Worm (Caenorhabditis elegans): ENCODE results near the gene srw-69.

srw-69 gene

DNA sequence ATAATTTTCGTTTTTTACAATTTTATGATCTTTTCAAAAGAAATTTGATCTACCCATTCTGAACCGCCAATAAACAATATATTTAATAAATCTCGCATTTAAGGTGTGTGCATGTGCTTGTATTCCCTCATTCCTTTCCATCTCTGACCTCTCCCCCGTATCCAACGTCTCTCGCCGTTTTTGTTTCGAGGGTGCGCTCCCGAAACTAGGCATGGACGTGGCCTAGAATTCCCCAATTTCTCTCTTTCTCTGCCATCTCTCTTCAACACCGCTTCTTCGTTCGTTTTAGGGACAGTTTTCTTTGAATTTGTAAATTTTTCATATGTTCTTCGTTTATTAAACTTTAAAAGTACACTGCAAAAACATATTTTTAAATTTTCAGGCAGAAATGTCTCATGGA, 36.7 kb upstream of the srw-69 start, which contains the start of gene F25E5.1 (continued):
- TF ChIP-seq nhr-48 (tag; optimal IDR thresholded peaks at IDR 0.05) (no peak), nhr-102 (tag; optimal IDR thresholded peaks at IDR 0.05) (peak; percentile 26), hmg-1.1 (GFP tag; IDR thresholded peaks at IDR 0.05) (peak; percentile 61; the same call in 1 of the 2 replicates), hif-1 (tag; optimal IDR thresholded peaks at IDR 0.05) (no peak), R02D3.7 (tag; optimal IDR thresholded peaks at IDR 0.05) (no peak), lin-39 (tag; optimal IDR thresholded peaks at IDR 0.05) (no peak), dmd-9 (GFP tag; IDR thresholded peaks at IDR 0.05) (peak; percentile 75; the same call in 1 of the 2 replicates), php-3 (GFP tag; IDR thresholded peaks at IDR 0.05) (no peak), F10B5.3 (tag; optimal IDR thresholded peaks at IDR 0.05) (no peak), spr-3 (GFP tag; optimal IDR thresholded peaks at IDR 0.05) (no peak), tra-1 (GFP tag; IDR thresholded peaks at IDR 0.05) (no peak), lin-13 (GFP tag; optimal IDR thresholded peaks at IDR 0.05) (no peak), Y75B8A.6 (GFP tag; IDR thresholded peaks at IDR 0.05) (no peak), nhr-10 (tag; optimal IDR thresholded peaks at IDR 0.05) (no peak), lin-29 (GFP tag; IDR thresholded peaks at IDR 0.05) (no peak), ces-1 (GFP tag; optimal IDR thresholded peaks at IDR 0.05) (no peak), ZK337.2 (GFP tag; IDR thresholded peaks at IDR 0.05) (0 out of 2 replicates have a peak, but pooled peaks have one; percentile 10), daf-12 (tag; optimal IDR thresholded peaks at IDR 0.05) (no peak), zfp-3 (GFP tag; conservative IDR thresholded peaks at IDR 0.05) (no peak), snpc-4 (tag; optimal IDR thresholded peaks at IDR 0.05) (no peak), dpl-1 (GFP tag; optimal IDR thresholded peaks at IDR 0.05) (peak; percentile 62), dmd-8 (GFP tag; IDR thresholded peaks at IDR 0.05) (no peak), pqm-1 (tag; optimal IDR thresholded peaks at IDR 0.05) (peak; percentile 48), daf-19 (GFP tag; conservative IDR thresholded peaks at IDR 0.05) (no peak), arid-1 (GFP tag; conservative IDR thresholded peaks at IDR 0.05) (no peak), mxl-3 (GFP tag; optimal IDR thresholded peaks at IDR 0.05) (no peak), mxl-2 (GFP tag; conservative IDR thresholded peaks at IDR 0.05) (no peak), hlh-30 (tag; optimal IDR thresholded peaks at IDR 0.05; ENCODE audit: insufficient read depth) (peak; percentile 63), aly-2 (tag; optimal IDR thresholded peaks at IDR 0.05) (no peak), unc-130 (GFP tag; optimal IDR thresholded peaks at IDR 0.05) (peak; percentile 52), fkh-10 (GFP tag; optimal IDR thresholded peaks at IDR 0.05) (no peak), zip-2 (tag; optimal IDR thresholded peaks at IDR 0.05) (no peak), skn-1 (tag; optimal IDR thresholded peaks at IDR 0.05) (no peak), F37D6.2 (tag; optimal IDR thresholded peaks at IDR 0.05) (no peak), T20F7.1 (GFP tag; optimal IDR thresholded peaks at IDR 0.05) (no peak)

DNA sequence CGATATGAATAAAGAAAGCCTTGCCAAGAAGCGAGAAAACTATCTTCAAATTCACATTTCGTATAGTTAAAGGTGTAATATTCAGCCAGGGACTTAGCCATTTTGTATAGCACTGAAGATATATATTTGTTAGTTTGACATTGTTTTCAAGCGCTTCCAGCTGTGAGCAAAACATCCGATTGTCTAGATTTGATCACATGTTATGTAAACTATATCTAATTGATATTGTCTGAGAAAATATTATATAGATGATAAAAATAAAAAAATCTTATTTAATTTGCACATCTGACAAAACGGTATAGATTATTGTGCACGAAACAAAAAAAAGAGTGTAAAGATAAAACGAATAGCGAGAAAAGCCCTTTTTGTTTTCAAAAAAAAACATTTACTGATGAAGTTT, 35.9 kb upstream of the srw-69 start, which contains the start of gene srh-89:
srh-89 (minus strand) TSS at position 101 of the 400 bp plus-strand sequence.
- no peak for TF ChIP-seq nhr-102 (tag; optimal IDR thresholded peaks at IDR 0.05)
- TF ChIP-seq vab-7 (GFP tag; IDR thresholded peaks at IDR 0.05) = no peak
- no peak for TF ChIP-seq egl-43 (GFP tag; IDR thresholded peaks at IDR 0.05)
- no peak for TF ChIP-seq cey-2 (tag; optimal IDR thresholded peaks at IDR 0.05; ENCODE audit: borderline replicate concordance, insufficient read depth)
- TF ChIP-seq lin-29 (GFP tag; IDR thresholded peaks at IDR 0.05) = no peak
- TF ChIP-seq saeg-2 (GFP tag; IDR thresholded peaks at IDR 0.05) = no peak
- no peak for TF ChIP-seq dpl-1 (GFP tag; optimal IDR thresholded peaks at IDR 0.05)
- no peak for TF ChIP-seq attf-4 (tag; optimal IDR thresholded peaks at IDR 0.05)
- no peak for TF ChIP-seq nhr-41 (GFP tag; IDR thresholded peaks at IDR 0.05)
- TF ChIP-seq nhr-25 (tag; optimal IDR thresholded peaks at IDR 0.05; ENCODE audit: borderline replicate concordance, insufficient read depth) = no peak
- no peak for TF ChIP-seq T20F7.1 (GFP tag; optimal IDR thresholded peaks at IDR 0.05)
- TF ChIP-seq nhr-42 (GFP tag; IDR thresholded peaks at IDR 0.05) = no peak
- TF ChIP-seq zfp-2 (tag; optimal IDR thresholded peaks at IDR 0.05) = no peak
- no peak for TF ChIP-seq arid-1 (GFP tag; conservative IDR thresholded peaks at IDR 0.05)
- TF ChIP-seq nhr-28 (tag; optimal IDR thresholded peaks at IDR 0.05) = no peak
- TF ChIP-seq nhr-111 (GFP tag; optimal IDR thresholded peaks at IDR 0.05) = no peak
- TF ChIP-seq F37D6.2 (tag; optimal IDR thresholded peaks at IDR 0.05) = no peak
- TF ChIP-seq daf-8 (GFP tag; IDR thresholded peaks at IDR 0.05) = no peak
